Worm (Caenorhabditis elegans) whole organism, mixed stage, embryonic: ENCODE measurements around the gene mec-2.

Source experiments
- blmp-1 ChIP-seq: fragments of 150-350 bp; optimal IDR thresholded peaks from 2 replicates; lab custom pipeline; 2014; ENCODE audit warnings: missing biosample characterization, missing genetic modification characterization
- elt-1 ChIP-seq: sonication (generic microtip); optimal IDR thresholded peaks from 2 replicates; lab custom pipeline; 2017; ENCODE audit warnings: missing genetic modification characterization, mild to moderate bottlenecking, missing compliant biosample characterization, antibody characterized with exemption, moderate library complexity, borderline replicate concordance; ENCODE audit not compliant: insufficient read depth
- hlh-1 ChIP-seq: fragments of 150-350 bp; optimal IDR thresholded peaks from 2 replicates; lab custom pipeline; 2014; ENCODE audit warnings: missing biosample characterization, missing genetic modification reagents, missing genetic modification characterization
- lsy-2 ChIP-seq: fragments of 150-350 bp; optimal IDR thresholded peaks from 2 replicates; lab custom pipeline; 2014; ENCODE audit warnings: missing biosample characterization, missing genetic modification characterization
- nhr-237 ChIP-seq: fragments of 150-350 bp; optimal IDR thresholded peaks from 2 replicates; lab custom pipeline; 2014; ENCODE audit warnings: missing biosample characterization, missing genetic modification characterization
- nhr-76 ChIP-seq: sonication (generic microtip); optimal IDR thresholded peaks from 2 replicates; lab custom pipeline; 2017; ENCODE audit warnings: missing biosample characterization, missing genetic modification characterization
- pha-4 ChIP-seq: fragments of 150-350 bp; optimal IDR thresholded peaks from 2 replicates; lab custom pipeline; 2018; ENCODE audit warnings: missing biosample characterization, missing genetic modification reagents, missing genetic modification characterization
- snpc-4 ChIP-seq: fragments of 150-350 bp; optimal IDR thresholded peaks from 2 replicates; lab custom pipeline; 2014; ENCODE audit warnings: missing biosample characterization, missing genetic modification characterization
- unc-120 ChIP-seq: sonication (generic microtip); optimal IDR thresholded peaks from 2 replicates; lab custom pipeline; 2017; ENCODE audit warnings: missing genetic modification characterization, missing compliant biosample characterization; ENCODE audit not compliant: poor library complexity, severe bottlenecking
- unc-39 ChIP-seq: fragments of 150-350 bp; optimal IDR thresholded peaks from 2 replicates; lab custom pipeline; 2014; ENCODE audit warnings: missing biosample characterization, missing genetic modification characterization
- ztf-11 ChIP-seq: fragments of 150-350 bp; optimal IDR thresholded peaks from 2 replicates; lab custom pipeline; 2014; ENCODE audit warnings: missing biosample characterization, missing genetic modification characterization

DNA sequence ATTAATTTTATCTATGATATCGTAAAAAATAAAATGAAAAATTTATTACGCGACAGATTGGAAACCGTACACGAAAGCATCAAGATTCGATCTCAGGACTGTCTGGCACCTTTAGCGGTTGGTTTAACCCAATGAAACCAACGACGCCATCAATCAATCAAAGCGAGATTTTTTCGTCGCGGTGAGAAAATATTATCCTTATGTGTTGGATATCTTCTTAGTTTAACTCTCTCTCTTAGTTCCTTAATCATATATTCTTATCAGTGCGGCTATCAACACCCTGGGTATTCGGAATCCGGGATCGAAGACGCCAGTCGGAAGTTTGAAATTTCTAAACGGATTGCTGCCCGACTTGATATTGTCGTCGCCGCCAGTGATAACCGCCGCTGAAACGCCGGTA is 37.5 kb downstream of the mec-2 start:
- TF ChIP-seq unc-120 (tag; lab: Kevin White, UChicago) (no peak), blmp-1 (tag; lab: Kevin White, UChicago) (no peak), snpc-4 (tag; lab: Kevin White, UChicago) (no peak), pha-4 (tag; lab: Kevin White, UChicago) (no peak), nhr-237 (tag; lab: Kevin White, UChicago) (no peak), ztf-11 (no peak), nhr-76 (tag; lab: Kevin White, UChicago) (no peak), hlh-1 (no peak), lsy-2 (tag; lab: Kevin White, UChicago) (no peak), unc-39 (no peak), elt-1 (tag; lab: Kevin White, UChicago) (no peak)
